Worm (Caenorhabditis elegans): ENCODE results near the gene C36B7.1.

The C36B7.1 gene

DNA sequence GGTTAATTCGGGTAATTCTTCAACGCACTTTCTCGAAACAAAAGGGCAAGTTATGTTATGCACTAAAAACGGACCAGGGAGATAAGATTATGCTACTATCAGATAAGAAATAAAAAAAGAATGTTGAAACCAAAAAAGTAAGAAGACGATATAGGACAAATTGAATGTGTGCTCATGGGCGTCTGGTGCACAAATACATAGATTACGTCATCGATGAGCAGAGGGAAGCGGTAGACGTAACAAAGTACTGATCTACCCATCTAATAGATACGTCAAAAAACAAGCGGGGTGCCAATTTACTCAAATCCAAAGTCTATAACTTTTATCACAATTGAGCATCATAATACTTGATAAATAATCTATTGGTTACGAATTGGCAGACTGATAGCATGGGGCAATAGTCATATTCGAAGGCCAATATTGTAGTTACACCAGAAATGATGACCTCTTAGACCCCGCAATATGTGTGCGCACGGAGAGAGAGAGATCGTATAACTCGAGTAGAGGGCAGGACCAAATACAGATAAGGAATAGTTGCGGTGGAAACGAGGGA is 39.4 kb downstream of the C36B7.1 start:
- TF ChIP-seq unc-62 (GFP tag; optimal IDR thresholded peaks at IDR 0.05 in 1 of 2) (peak in 1 of 2 experiments; percentile 8), unc-62 (tag; optimal IDR thresholded peaks at IDR 0.05) (no peak), aly-2 (tag; optimal IDR thresholded peaks at IDR 0.05) (no peak), aha-1 (tag) (peak; percentile 52)

ce11 chrX:7153460-7153859 is 40.8 kb downstream of the C36B7.1 start:
- TF ChIP-seq madf-5 (GFP tag; IDR thresholded peaks at IDR 0.05) = no peak
- peak; percentile 43 for TF ChIP-seq hlh-11 (tag; optimal IDR thresholded peaks at IDR 0.05)
- TF ChIP-seq aha-1 (tag) = peak; percentile 92
- TF ChIP-seq daf-16 (GFP tag; optimal IDR thresholded peaks at IDR 0.05) = peak in 1 of 2 experiments; percentile 4
- TF ChIP-seq daf-16 (tag; optimal IDR thresholded peaks at IDR 0.05) = no peak

- no peak for TF ChIP-seq spr-3 (GFP tag; optimal IDR thresholded peaks at IDR 0.05)
- peak; percentile 10 for TF ChIP-seq nhr-28 (tag; optimal IDR thresholded peaks at IDR 0.05)
- TF ChIP-seq unc-62 (GFP tag; optimal IDR thresholded peaks at IDR 0.05 in 1 of 2) = peak in 1 of 2 experiments; percentile 51
- TF ChIP-seq unc-62 (tag; optimal IDR thresholded peaks at IDR 0.05) = no peak
- TF ChIP-seq hlh-30 (tag; optimal IDR thresholded peaks at IDR 0.05; ENCODE audit: insufficient read depth) = peak; percentile 11
Observed at ce11 chrX:7155879-7156278, 43.2 kb downstream of the C36B7.1 start, which contains the start of gene C54D1.7. TSS of gene C54D1.7 (minus strand) at chrX:7156035.

ce11 chrX:7157483-7157882 is 44.8 kb downstream of the C36B7.1 start:
- TF ChIP-seq ctbp-1 (GFP tag; IDR thresholded peaks at IDR 0.05) (no peak), zag-1 (tag; optimal IDR thresholded peaks at IDR 0.05) (no peak), snpc-1.2 (GFP tag; IDR thresholded peaks at IDR 0.05) (no peak)

DNA sequence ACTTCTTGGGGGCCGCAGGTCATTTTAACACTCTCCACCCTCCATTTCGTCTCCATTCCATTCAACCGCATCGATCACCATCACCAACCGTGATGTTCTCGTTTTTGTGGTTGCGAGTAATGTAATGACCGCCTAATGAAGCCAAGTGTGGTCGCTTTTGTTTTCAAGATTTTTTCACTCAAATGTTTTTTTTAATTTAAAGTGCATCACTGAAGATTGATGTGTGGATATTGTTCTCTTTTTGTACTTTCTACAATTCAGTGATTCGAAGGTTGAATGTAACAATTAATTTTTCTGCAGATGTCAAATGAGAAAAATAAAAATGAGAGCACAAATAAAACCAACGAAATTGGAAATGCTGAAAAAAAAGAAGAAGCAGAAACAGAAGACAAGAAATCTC is 46.0 kb downstream of the C36B7.1 start, which contains the start of gene pgp-10:
TSS of gene pgp-10 (plus strand) at position 301 of the 400 bp plus-strand sequence.
- TF ChIP-seq aha-1 (tag) (peak; percentile 26), zfp-2 (tag; optimal IDR thresholded peaks at IDR 0.05) (no peak)

DNA sequence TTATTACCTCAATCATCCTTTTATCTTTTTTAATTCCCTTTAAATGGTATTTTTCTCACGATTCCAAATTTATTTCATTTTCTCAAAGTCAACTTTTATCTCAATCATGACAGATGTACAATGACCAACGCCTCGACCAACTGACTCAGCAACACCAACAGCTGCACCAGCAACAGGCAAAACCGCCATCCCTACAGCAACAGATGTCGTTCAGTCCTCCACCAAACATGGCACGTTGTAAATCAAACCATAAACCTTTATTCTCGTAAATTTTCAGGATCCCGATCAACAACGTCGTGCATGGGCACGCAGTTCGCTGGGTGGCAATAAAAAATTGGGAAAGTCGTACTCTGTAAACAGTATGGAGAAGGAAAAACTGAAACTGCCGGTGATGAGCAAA is 50.1 kb downstream of the C36B7.1 start:
- TF ChIP-seq R02D3.7 (tag; optimal IDR thresholded peaks at IDR 0.05) (no peak), F37D6.2 (tag; optimal IDR thresholded peaks at IDR 0.05) (no peak), set-16 (GFP tag; IDR thresholded peaks at IDR 0.05) (no peak), lim-7 (GFP tag; IDR thresholded peaks at IDR 0.05) (no peak), nhr-77 (tag; optimal IDR thresholded peaks at IDR 0.05) (no peak), Y5F2A.4 (GFP tag; optimal IDR thresholded peaks at IDR 0.05) (no peak), dpl-1 (GFP tag; optimal IDR thresholded peaks at IDR 0.05) (no peak), snpc-4 (tag; optimal IDR thresholded peaks at IDR 0.05) (no peak)

Data from whole organism, L4 larva.